Worm (Caenorhabditis elegans): ENCODE results near the gene str-177.

ce11 chrV:9186028-9186427, 12.8 kb downstream of the str-177 start:
- TF ChIP-seq aly-2 (tag; optimal IDR thresholded peaks at IDR 0.05): no peak
- TF ChIP-seq ama-1 (optimal IDR thresholded peaks at IDR 0.05): no peak
- TF ChIP-seq unc-62 (GFP tag; optimal IDR thresholded peaks at IDR 0.05): no peak
- no peak for TF ChIP-seq nhr-10 (tag; optimal IDR thresholded peaks at IDR 0.05)
- no peak for TF ChIP-seq nhr-25 (tag; optimal IDR thresholded peaks at IDR 0.05)
- TF ChIP-seq nhr-129 (tag; optimal IDR thresholded peaks at IDR 0.05): no peak
- TF ChIP-seq nhr-77 (tag; optimal IDR thresholded peaks at IDR 0.05): no peak
- TF ChIP-seq skn-1 (tag; optimal IDR thresholded peaks at IDR 0.05): no peak
- no peak for TF ChIP-seq C34F6.9 (tag; optimal IDR thresholded peaks at IDR 0.05)
- no peak for TF ChIP-seq nhr-12 (tag; optimal IDR thresholded peaks at IDR 0.05)
- no peak for TF ChIP-seq unc-39 (tag; optimal IDR thresholded peaks at IDR 0.05)
- no peak for TF ChIP-seq elt-3 (tag; optimal IDR thresholded peaks at IDR 0.05)
- no peak for TF ChIP-seq snpc-4 (tag; optimal IDR thresholded peaks at IDR 0.05)
